In genomic region chrIV:11008255-11008654, ce11 we compare ENCODE assay signal across 7 worm cellular contexts.
TF ChIP-seq lines count a peak whose summit lies in the region.

No protein-coding gene starts in this region.

TF ChIP-seq in whole organism, L1 larva, 84 proteins besides CTCF, POLR2A, EP300 and RAD21 (continues in another document):
- TF ChIP-seq nhr-85 (tag; lab: Kevin White, UChicago) (peak; percentile 88), dpl-1 (GFP tag; optimal IDR thresholded peaks at IDR 0.05; lab: Kevin White, UChicago) (peak in 2 of 3 experiments; percentile 13 to 18), swsn-7 (tag; optimal IDR thresholded peaks at IDR 0.05; lab: Kevin White, UChicago) (peak; percentile 1), lin-14 (GFP tag; optimal IDR thresholded peaks at IDR 0.05; lab: Kevin White, UChicago) (peak; percentile 78), jun-1 (tag; optimal IDR thresholded peaks at IDR 0.05; lab: Kevin White, UChicago) (peak; percentile 43), nhr-20 (tag; optimal IDR thresholded peaks at IDR 0.05; lab: Kevin White, UChicago) (peak; percentile 38), blmp-1 (tag; optimal IDR thresholded peaks at IDR 0.05; lab: Kevin White, UChicago) (peak; percentile 96), elt-3 (tag; optimal IDR thresholded peaks at IDR 0.05; lab: Kevin White, UChicago) (peak in 1 of 6 experiments; percentile 54), pax-3 (tag; optimal IDR thresholded peaks at IDR 0.05; lab: Kevin White, UChicago) (no peak), rnt-1 (tag; optimal IDR thresholded peaks at IDR 0.05; lab: Kevin White, UChicago) (peak; percentile 19), snu-23 (GFP tag; optimal IDR thresholded peaks at IDR 0.05; lab: Kevin White, UChicago) (peak; percentile 70), nhr-237 (tag; optimal IDR thresholded peaks at IDR 0.05; lab: Kevin White, UChicago) (peak; percentile 37), lsy-2 (tag; optimal IDR thresholded peaks at IDR 0.05; lab: Kevin White, UChicago) (peak; percentile 5 to 52)

TF ChIP-seq in whole organism, L2 larva, 48 proteins besides CTCF, POLR2A, EP300 and RAD21 (continues in another document):
- TF ChIP-seq nhr-25 (tag; optimal IDR thresholded peaks at IDR 0.05; lab: Kevin White, UChicago) (peak; percentile 66), nhr-23 (tag; optimal IDR thresholded peaks at IDR 0.05; lab: Kevin White, UChicago) (no peak), fos-1 (tag; optimal IDR thresholded peaks at IDR 0.05; lab: Kevin White, UChicago) (peak; percentile 78), F13H6.1 (tag; optimal IDR thresholded peaks at IDR 0.05; lab: Kevin White, UChicago) (peak; percentile 1), sma-9 (GFP tag; optimal IDR thresholded peaks at IDR 0.05; lab: Kevin White, UChicago) (peak; percentile 24), sma-9 (tag; optimal IDR thresholded peaks at IDR 0.05; lab: Kevin White, UChicago) (no peak), ama-1 (optimal IDR thresholded peaks at IDR 0.05; lab: Kevin White, UChicago) (no peak), gmeb-1 (tag; optimal IDR thresholded peaks at IDR 0.05; lab: Kevin White, UChicago) (no peak), nhr-129 (tag; optimal IDR thresholded peaks at IDR 0.05; lab: Kevin White, UChicago) (peak; percentile 75), nhr-6 (tag; optimal IDR thresholded peaks at IDR 0.05; lab: Kevin White, UChicago) (no peak), sma-3 (GFP tag; optimal IDR thresholded peaks at IDR 0.05; lab: Kevin White, UChicago) (peak; percentile 48), nhr-237 (tag; optimal IDR thresholded peaks at IDR 0.05; lab: Kevin White, UChicago) (no peak), blmp-1 (tag; optimal IDR thresholded peaks at IDR 0.05; lab: Kevin White, UChicago; ENCODE audit: insufficient read depth) (peak; percentile 89)

TF ChIP-seq in whole organism, L3 larva, 47 proteins besides CTCF, POLR2A, EP300 and RAD21:
- TF ChIP-seq nhr-23 (tag; optimal IDR thresholded peaks at IDR 0.05; lab: Kevin White, UChicago) = peak; percentile 54
- TF ChIP-seq nfya-1 (tag; optimal IDR thresholded peaks at IDR 0.05; lab: Kevin White, UChicago; ENCODE audit: insufficient read depth) = peak; percentile 1
- TF ChIP-seq daf-12 (tag; optimal IDR thresholded peaks at IDR 0.05; lab: Kevin White, UChicago) = no peak
- no peak for TF ChIP-seq nhr-237 (tag; optimal IDR thresholded peaks at IDR 0.05; lab: Kevin White, UChicago)
- peak; percentile 81 for TF ChIP-seq pha-4 (tag; optimal IDR thresholded peaks at IDR 0.05; lab: Kevin White, UChicago)
- peak; percentile 20 for TF ChIP-seq nhr-25 (tag; optimal IDR thresholded peaks at IDR 0.05; lab: Kevin White, UChicago)
- peak; percentile 10 for TF ChIP-seq jun-1 (tag; optimal IDR thresholded peaks at IDR 0.05; lab: Kevin White, UChicago)
- peak; percentile 48 for TF ChIP-seq hmg-11 (tag; optimal IDR thresholded peaks at IDR 0.05; lab: Kevin White, UChicago)
- no peak for TF ChIP-seq ztf-11 (tag; optimal IDR thresholded peaks at IDR 0.05; lab: Kevin White, UChicago)
TF ChIP-seq in whole organism, L3 larva: peak in this region for 6.

TF ChIP-seq in whole organism, L4 larva, 104 proteins besides CTCF, POLR2A, EP300 and RAD21:
- peak; percentile 29 for TF ChIP-seq nhr-28 (tag; optimal IDR thresholded peaks at IDR 0.05; lab: Kevin White, UChicago)
- TF ChIP-seq mep-1 (tag; optimal IDR thresholded peaks at IDR 0.05; lab: Kevin White, UChicago) = peak; percentile 14
- 0 out of 2 replicates have a peak, but pooled peaks have one; percentile 38 for TF ChIP-seq hmg-1.1 (GFP tag; IDR thresholded peaks at IDR 0.05; lab: Robert Waterston, UW)
- peak; percentile 70 for TF ChIP-seq hlh-30 (tag; optimal IDR thresholded peaks at IDR 0.05; lab: Kevin White, UChicago; ENCODE audit: insufficient read depth)
- TF ChIP-seq pha-4 (GFP tag; IDR thresholded peaks at IDR 0.05; lab: Robert Waterston, UW) = no peak
- TF ChIP-seq pha-4 (tag; optimal IDR thresholded peaks at IDR 0.05; lab: Kevin White, UChicago) = peak; percentile 15
- no peak for TF ChIP-seq lin-29 (GFP tag; IDR thresholded peaks at IDR 0.05; lab: Robert Waterston, UW)
- TF ChIP-seq madf-9 (GFP tag; conservative IDR thresholded peaks at IDR 0.05; lab: Robert Waterston, UW) = no peak
- TF ChIP-seq dve-1 (tag; optimal IDR thresholded peaks at IDR 0.05; lab: Kevin White, UChicago; ENCODE audit: insufficient read depth) = peak; percentile 29
- no peak for TF ChIP-seq ztf-7 (tag; optimal IDR thresholded peaks at IDR 0.05; lab: Kevin White, UChicago)
- peak; percentile 18; the same call in 1 of the 2 replicates for TF ChIP-seq dmd-6 (GFP tag; IDR thresholded peaks at IDR 0.05; lab: Robert Waterston, UW)

TF ChIP-seq in whole organism, late embryonic, 69 proteins besides CTCF, POLR2A, EP300 and RAD21:
- TF ChIP-seq hlh-30 (tag; optimal IDR thresholded peaks at IDR 0.05; lab: Kevin White, UChicago; ENCODE audit: insufficient read depth) (peak; percentile 20), sdc-2 (tag; optimal IDR thresholded peaks at IDR 0.05; lab: Kevin White, UChicago) (no peak)

TF ChIP-seq in whole organism, mixed stage, embryonic, 35 proteins besides CTCF, POLR2A, EP300 and RAD21:
- peak; percentile 31 for TF ChIP-seq pha-4 (tag; optimal IDR thresholded peaks at IDR 0.05; lab: Kevin White, UChicago)
- TF ChIP-seq sptf-1 (tag; optimal IDR thresholded peaks at IDR 0.05; lab: Kevin White, UChicago) = no peak
- no peak for TF ChIP-seq mab-5 (tag; optimal IDR thresholded peaks at IDR 0.05; lab: Kevin White, UChicago)
- peak; percentile 54 for TF ChIP-seq blmp-1 (tag; optimal IDR thresholded peaks at IDR 0.05; lab: Kevin White, UChicago)
- no peak for TF ChIP-seq elt-1 (tag; optimal IDR thresholded peaks at IDR 0.05; lab: Kevin White, UChicago; ENCODE audit: borderline replicate concordance, insufficient read depth)
- TF ChIP-seq nhr-12 (tag; optimal IDR thresholded peaks at IDR 0.05; lab: Kevin White, UChicago) = no peak
- no peak for TF ChIP-seq nhr-76 (tag; optimal IDR thresholded peaks at IDR 0.05; lab: Kevin White, UChicago)
TF ChIP-seq in whole organism, mixed stage, embryonic: peak in this region for 2.

TF ChIP-seq in whole organism, young adult, 124 proteins besides CTCF, POLR2A, EP300 and RAD21:
- TF ChIP-seq cebp-1 (GFP tag; IDR thresholded peaks at IDR 0.05; lab: Robert Waterston, UW) (no peak), cebp-1 (tag; optimal IDR thresholded peaks at IDR 0.05; lab: Kevin White, UChicago) (peak; percentile 31), ceh-27 (GFP tag; optimal IDR thresholded peaks at IDR 0.05; lab: Kevin White, UChicago) (peak; percentile 54), lin-40 (tag; optimal IDR thresholded peaks at IDR 0.05; lab: Kevin White, UChicago) (no peak)
